Worm (Caenorhabditis elegans) whole organism, L3 larva: ENCODE data around the gene nrde-3.

ENCODE experiments used
- ceh-28 ChIP-seq: fragments of 150-350 bp; optimal IDR thresholded peaks from 2 replicates; lab custom pipeline; 2014; ENCODE audit warnings: missing biosample characterization, missing genetic modification reagents, missing genetic modification characterization
- elt-2 ChIP-seq: sonication (generic microtip); optimal IDR thresholded peaks from 2 replicates; lab custom pipeline; 2016; ENCODE audit warnings: missing genetic modification reagents, mild to moderate bottlenecking, missing genetic modification characterization, missing compliant biosample characterization
- mdl-1 ChIP-seq: fragments of 150-350 bp; optimal IDR thresholded peaks from 2 replicates; lab custom pipeline; 2014; ENCODE audit warnings: missing biosample characterization, missing genetic modification characterization
- nhr-11 ChIP-seq: fragments of 150-350 bp; optimal IDR thresholded peaks from 2 replicates; lab custom pipeline; 2014; ENCODE audit warnings: missing biosample characterization, missing genetic modification characterization
- nhr-28 ChIP-seq: fragments of 150-350 bp; optimal IDR thresholded peaks from 2 replicates; lab custom pipeline; 2014; ENCODE audit warnings: missing biosample characterization, missing genetic modification characterization
- snpc-4 ChIP-seq: fragments of 150-350 bp; optimal IDR thresholded peaks from 2 replicates; lab custom pipeline; 2014; ENCODE audit warnings: missing biosample characterization, missing genetic modification characterization
- tbx-2 ChIP-seq: sonication (generic microtip); optimal IDR thresholded peaks from 2 replicates; lab custom pipeline; 2016; ENCODE audit warnings: mild to moderate bottlenecking, missing genetic modification characterization, missing compliant biosample characterization
- unc-62 ChIP-seq: fragments of 150-350 bp; sonication (generic microtip); optimal IDR thresholded peaks from 4 replicates; lab custom pipeline; 2014; ENCODE audit warnings: missing biosample characterization, missing genetic modification reagents, missing genetic modification characterization
- zag-1 ChIP-seq: fragments of 150-350 bp; optimal IDR thresholded peaks from 2 replicates; lab custom pipeline; 2014; ENCODE audit warnings: missing biosample characterization, missing genetic modification characterization
- ztf-11 ChIP-seq: fragments of 150-350 bp; optimal IDR thresholded peaks from 2 replicates; lab custom pipeline; 2014; ENCODE audit warnings: missing biosample characterization, missing genetic modification characterization
- ztf-4 ChIP-seq: fragments of 150-350 bp; optimal IDR thresholded peaks from 2 replicates; lab custom pipeline; 2014; ENCODE audit warnings: missing biosample characterization, missing genetic modification characterization

DNA sequence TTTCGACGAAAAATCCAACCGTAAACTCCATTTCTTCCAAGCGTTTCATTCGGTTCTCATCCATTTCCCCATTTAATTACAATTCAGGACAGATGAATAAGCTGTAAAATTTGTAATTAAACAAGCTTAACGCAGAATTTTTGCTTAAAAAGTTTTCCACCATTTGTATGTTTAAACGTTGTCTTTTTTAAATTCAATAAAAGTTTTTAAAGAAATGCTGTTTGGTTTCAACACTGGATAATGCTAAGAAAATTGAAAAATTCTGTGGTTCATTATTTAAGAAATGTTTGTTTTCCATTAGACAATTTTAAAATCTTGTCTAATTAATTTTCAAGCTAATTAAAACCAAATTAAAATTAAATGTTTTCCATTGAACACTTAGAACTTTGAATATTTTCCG is 8.5 kb downstream of the nrde-3 start, which contains the start of gene R04A9.3:
- no peak for TF ChIP-seq ztf-11 (tag; lab: Kevin White, UChicago)
- TF ChIP-seq zag-1 (tag; lab: Kevin White, UChicago) = no peak
- TF ChIP-seq snpc-4 (tag; lab: Kevin White, UChicago) = no peak
- TF ChIP-seq nhr-11 (tag; lab: Kevin White, UChicago) = no peak
- TF ChIP-seq unc-62 (GFP tag; lab: Kevin White, UChicago) = no peak
- TF ChIP-seq elt-2 (tag; lab: Kevin White, UChicago) = no peak
- no peak for TF ChIP-seq ztf-4
- TF ChIP-seq ceh-28 (tag; lab: Kevin White, UChicago) = no peak
- no peak for TF ChIP-seq tbx-2 (tag; lab: Kevin White, UChicago)
- TF ChIP-seq mdl-1 (tag; lab: Kevin White, UChicago) = no peak
- TF ChIP-seq nhr-28 = no peak
